Worm (Caenorhabditis elegans) whole organism, L2 larva: Measurements from ENCODE around the gene nstp-10.
A peak's percentile ranks its signal among the peaks of the same experiment; 100 is the strongest.

Experiments
- C34F6.9 ChIP-seq: fragments of 150-350 bp; optimal IDR thresholded peaks from 2 replicates; lab custom pipeline; 2014; ENCODE audit warnings: missing biosample characterization, missing genetic modification characterization
- R02D3.7 ChIP-seq: fragments of 150-350 bp; optimal IDR thresholded peaks from 2 replicates; lab custom pipeline; 2014; ENCODE audit warnings: missing biosample characterization, missing genetic modification characterization
- Y55F3AM.14 ChIP-seq: fragments of 200-800 bp; sonication (Bioruptor generic); optimal IDR thresholded peaks from 2 replicates; lab custom pipeline; 2018; ENCODE audit warnings: mild to moderate bottlenecking, missing genetic modification characterization, missing compliant biosample characterization
- ZK546.5 ChIP-seq: sonication (generic microtip); optimal IDR thresholded peaks from 2 replicates; lab custom pipeline; 2017; ENCODE audit warnings: missing biosample characterization, missing genetic modification characterization
- alr-1 ChIP-seq: fragments of 150-350 bp; optimal IDR thresholded peaks from 2 replicates; lab custom pipeline; 2014; ENCODE audit warnings: missing biosample characterization, missing genetic modification characterization
- aly-2 ChIP-seq: fragments of 150-350 bp; optimal IDR thresholded peaks from 2 replicates; lab custom pipeline; 2014; ENCODE audit warnings: missing biosample characterization, missing genetic modification characterization
- blmp-1 ChIP-seq: sonication (generic microtip); optimal IDR thresholded peaks from 2 replicates; lab custom pipeline; 2017; ENCODE audit warnings: missing genetic modification characterization, mild to moderate bottlenecking, missing compliant biosample characterization, antibody characterized with exemption, moderate library complexity; ENCODE audit not compliant: insufficient read depth
- crh-2 ChIP-seq: sonication (generic microtip); optimal IDR thresholded peaks from 2 replicates; lab custom pipeline; 2017; ENCODE audit warnings: missing biosample characterization, missing genetic modification characterization
- egl-27 ChIP-seq: sonication (generic microtip); optimal IDR thresholded peaks from 3 replicates; lab custom pipeline; 2017; ENCODE audit warnings: missing biosample characterization, missing genetic modification reagents, missing genetic modification characterization
- elt-3 ChIP-seq: sonication (generic microtip); optimal IDR thresholded peaks from 2 replicates; lab custom pipeline; 2017; ENCODE audit warnings: missing biosample characterization, missing genetic modification characterization
- gmeb-1 ChIP-seq: fragments of 150-350 bp; optimal IDR thresholded peaks from 2 replicates; lab custom pipeline; 2014; ENCODE audit warnings: missing biosample characterization, missing genetic modification characterization
- lin-11 ChIP-seq: fragments of 150-350 bp; sonication (generic microtip); optimal IDR thresholded peaks from 2 replicates; lab custom pipeline; 2014; ENCODE audit warnings: missing biosample characterization, missing genetic modification characterization, inconsistent platforms, mixed read lengths
- lin-13 ChIP-seq: fragments of 150-350 bp; optimal IDR thresholded peaks from 2 replicates; lab custom pipeline; 2014; ENCODE audit warnings: missing biosample characterization, missing genetic modification reagents, missing genetic modification characterization
- lin-39 ChIP-seq: fragments of 150-350 bp; optimal IDR thresholded peaks from 2 replicates; lab custom pipeline; 2014; ENCODE audit warnings: missing biosample characterization, missing genetic modification reagents, missing genetic modification characterization
- mbf-1 ChIP-seq: sonication (generic microtip); optimal IDR thresholded peaks from 2 replicates; lab custom pipeline; 2017; ENCODE audit warnings: missing biosample characterization, missing genetic modification characterization
- mdl-1 ChIP-seq, 2 experiments: fragments of 150-350 bp in 1 of 2; sonication (generic microtip) in 1 of 2; optimal IDR thresholded peaks; 2 replicates each; lab custom pipeline; 2017; ENCODE audit warnings: missing biosample characterization in 2 of 2, missing genetic modification characterization in 2 of 2
- nhr-10 ChIP-seq: sonication (generic microtip); optimal IDR thresholded peaks from 2 replicates; lab custom pipeline; 2017; ENCODE audit warnings: missing biosample characterization, missing genetic modification characterization
- nhr-11 ChIP-seq: fragments of 150-350 bp; optimal IDR thresholded peaks from 2 replicates; lab custom pipeline; 2014; ENCODE audit warnings: missing biosample characterization, missing genetic modification characterization
- nhr-12 ChIP-seq: fragments of 150-350 bp; optimal IDR thresholded peaks from 2 replicates; lab custom pipeline; 2014; ENCODE audit warnings: missing biosample characterization, missing genetic modification characterization
- nhr-129 ChIP-seq: fragments of 150-350 bp; optimal IDR thresholded peaks from 2 replicates; lab custom pipeline; 2014; ENCODE audit warnings: missing biosample characterization, missing genetic modification characterization
- nhr-21 ChIP-seq: fragments of 150-350 bp; optimal IDR thresholded peaks from 2 replicates; lab custom pipeline; 2014; ENCODE audit warnings: missing biosample characterization, missing genetic modification characterization
- nhr-23 ChIP-seq: fragments of 150-350 bp; optimal IDR thresholded peaks from 2 replicates; lab custom pipeline; 2014; ENCODE audit warnings: missing biosample characterization, missing genetic modification reagents, missing genetic modification characterization
- nhr-237 ChIP-seq: fragments of 150-350 bp; optimal IDR thresholded peaks from 2 replicates; lab custom pipeline; 2014; ENCODE audit warnings: missing biosample characterization, missing genetic modification characterization
- nhr-6 ChIP-seq: fragments of 150-350 bp; optimal IDR thresholded peaks from 2 replicates; lab custom pipeline; 2014; ENCODE audit warnings: missing biosample characterization, missing genetic modification characterization
- nhr-77 ChIP-seq: fragments of 150-350 bp; optimal IDR thresholded peaks from 2 replicates; lab custom pipeline; 2014; ENCODE audit warnings: missing biosample characterization, missing genetic modification characterization
- skn-1 ChIP-seq: sonication (generic microtip); optimal IDR thresholded peaks from 2 replicates; lab custom pipeline; 2017; ENCODE audit warnings: missing biosample characterization, missing genetic modification characterization
- sma-9 ChIP-seq, 2 experiments: fragments of 150-350 bp in 1 of 2; sonication (generic microtip) in 1 of 2; optimal IDR thresholded peaks; 2 replicates each; lab custom pipeline; 2014 to 2016; ENCODE audit warnings: missing genetic modification characterization in 2 of 2, mild to moderate bottlenecking in 1 of 2, missing biosample characterization in 1 of 2, missing compliant biosample characterization in 1 of 2, missing genetic modification reagents in 1 of 2, moderate library complexity in 1 of 2
- snpc-4 ChIP-seq: fragments of 150-350 bp; optimal IDR thresholded peaks from 2 replicates; lab custom pipeline; 2014; ENCODE audit warnings: missing biosample characterization, missing genetic modification characterization
- unc-39 ChIP-seq: fragments of 150-350 bp; optimal IDR thresholded peaks from 2 replicates; lab custom pipeline; 2014; ENCODE audit warnings: missing biosample characterization, missing genetic modification characterization
- unc-55 ChIP-seq: fragments of 150-350 bp; sonication (generic microtip); optimal IDR thresholded peaks from 3 replicates; lab custom pipeline; 2014; ENCODE audit warnings: missing biosample characterization, missing genetic modification reagents, missing genetic modification characterization
- zag-1 ChIP-seq: fragments of 150-350 bp; optimal IDR thresholded peaks from 2 replicates; lab custom pipeline; 2014; ENCODE audit warnings: missing biosample characterization, missing genetic modification characterization
- ztf-1 ChIP-seq: fragments of 200-800 bp; sonication (Bioruptor generic); conservative IDR thresholded peaks from 2 replicates; pipeline ENCODE4 v1.3.6; 2022; ENCODE audit warnings: missing genetic modification characterization, missing compliant biosample characterization
- ztf-11 ChIP-seq: sonication (generic microtip); optimal IDR thresholded peaks from 2 replicates; lab custom pipeline; 2017; ENCODE audit warnings: missing biosample characterization, missing genetic modification characterization
- ztf-4 ChIP-seq: fragments of 150-350 bp; optimal IDR thresholded peaks from 2 replicates; lab custom pipeline; 2014; ENCODE audit warnings: missing biosample characterization, missing genetic modification characterization

The nstp-10 gene

ce11 chrV:9571673-9572072, 22.0 kb upstream of the nstp-10 start:
- TF ChIP-seq nhr-129 (tag; lab: Kevin White, UChicago) (no peak), nhr-23 (tag; lab: Kevin White, UChicago) (no peak), C34F6.9 (no peak), nhr-11 (tag; lab: Kevin White, UChicago) (no peak), ZK546.5 (tag; lab: Kevin White, UChicago) (no peak), lin-13 (GFP tag; lab: Kevin White, UChicago) (no peak), nhr-12 (no peak), zag-1 (tag; lab: Kevin White, UChicago) (no peak), nhr-77 (tag; lab: Kevin White, UChicago) (no peak), lin-11 (tag; lab: Kevin White, UChicago) (no peak), blmp-1 (tag; lab: Kevin White, UChicago) (no peak), gmeb-1 (tag; lab: Kevin White, UChicago) (no peak), egl-27 (tag; lab: Kevin White, UChicago) (no peak), ztf-11 (tag; lab: Kevin White, UChicago) (no peak), skn-1 (no peak), nhr-21 (tag; lab: Kevin White, UChicago) (no peak), aly-2 (tag; lab: Kevin White, UChicago) (no peak)

ce11 chrV:9571056-9571455, 21.4 kb upstream of the nstp-10 start:
- TF ChIP-seq crh-2 (tag; lab: Kevin White, UChicago), result no peak
- TF ChIP-seq unc-55 (GFP tag; lab: Kevin White, UChicago), result no peak
- TF ChIP-seq mbf-1, result no peak
- no peak for TF ChIP-seq ztf-1 (GFP tag; lab: Robert Waterston, UW)
- TF ChIP-seq egl-27 (tag; lab: Kevin White, UChicago), result no peak
- TF ChIP-seq snpc-4 (tag; lab: Kevin White, UChicago), result no peak
- TF ChIP-seq nhr-77 (tag; lab: Kevin White, UChicago), result no peak
- no peak for TF ChIP-seq nhr-10 (tag; lab: Kevin White, UChicago)
- no peak for TF ChIP-seq aly-2 (tag; lab: Kevin White, UChicago)
- TF ChIP-seq elt-3 (tag; lab: Kevin White, UChicago), result no peak
- no peak for TF ChIP-seq lin-13 (GFP tag; lab: Kevin White, UChicago)
- no peak for TF ChIP-seq nhr-12
- no peak for TF ChIP-seq ZK546.5 (tag; lab: Kevin White, UChicago)
- TF ChIP-seq lin-39 (tag; lab: Kevin White, UChicago), result no peak
- no peak for TF ChIP-seq gmeb-1 (tag; lab: Kevin White, UChicago)
- TF ChIP-seq mdl-1 (tag; optimal IDR thresholded peaks at IDR 0.05; lab: Kevin White, UChicago), result no peak
- TF ChIP-seq skn-1, result no peak
- TF ChIP-seq nhr-237 (tag; lab: Kevin White, UChicago), result no peak

- no peak for TF ChIP-seq skn-1
- no peak for TF ChIP-seq Y55F3AM.14 (GFP tag; lab: Kevin White, UChicago)
- TF ChIP-seq nhr-129 (tag; lab: Kevin White, UChicago), result no peak
- no peak for TF ChIP-seq alr-1 (tag; lab: Kevin White, UChicago)
Observed at ce11 chrV:9570197-9570596, 20.6 kb upstream of the nstp-10 start, which contains the start of gene F25B3.5. Gene F25B3.5 (minus strand): TSS chrV:9570297.

- no peak for TF ChIP-seq R02D3.7
- no peak for TF ChIP-seq nhr-237 (tag; lab: Kevin White, UChicago)
- TF ChIP-seq ztf-4 (tag; lab: Kevin White, UChicago), result no peak
- TF ChIP-seq ZK546.5 (tag; lab: Kevin White, UChicago), result no peak
- TF ChIP-seq nhr-6, result no peak
Observed at ce11 chrV:9568707-9569106, 19.1 kb upstream of the nstp-10 start, which contains the start of gene F25B3.4. Gene F25B3.4 (minus strand): TSS chrV:9568807.

ce11 chrV:9563585-9563984, 13.9 kb upstream of the nstp-10 start:
- peak; percentile 19 for TF ChIP-seq sma-9 (GFP tag; optimal IDR thresholded peaks at IDR 0.05; lab: Kevin White, UChicago)
- TF ChIP-seq sma-9 (tag; optimal IDR thresholded peaks at IDR 0.05; lab: Kevin White, UChicago), result no peak
- no peak for TF ChIP-seq unc-39 (tag; lab: Kevin White, UChicago)
- no peak for TF ChIP-seq lin-39 (tag; lab: Kevin White, UChicago)
- peak; percentile 18 for TF ChIP-seq C34F6.9
